Worm (Caenorhabditis elegans) whole organism, early embryonic: ENCODE data around the gene F36G9.15.

Experiments
- B0310.2 ChIP-seq: sonication (generic microtip); optimal IDR thresholded peaks from 2 replicates; lab custom pipeline; 2016; ENCODE audit warnings: mild to moderate bottlenecking, missing genetic modification characterization, missing compliant biosample characterization
- aly-1 ChIP-seq: sonication (generic microtip); optimal IDR thresholded peaks from 2 replicates; lab custom pipeline; 2016; ENCODE audit warnings: missing genetic modification characterization, missing compliant biosample characterization
- ama-1 ChIP-seq: fragments of 150-350 bp; optimal IDR thresholded peaks from 2 replicates; lab custom pipeline; 2014
- ets-7 ChIP-seq: sonication (generic microtip); optimal IDR thresholded peaks from 2 replicates; lab custom pipeline; 2016; ENCODE audit warnings: missing genotype, missing genetic modification characterization, missing compliant biosample characterization
- flt-1 ChIP-seq: fragments of 200-800 bp; sonication (Bioruptor generic); IDR thresholded peaks from 2 replicates; pipeline ENCODE4 v1.3.6; 2022; ENCODE audit warnings: missing genetic modification characterization, missing compliant biosample characterization
- hmbx-1 ChIP-seq: sonication (generic microtip); optimal IDR thresholded peaks from 2 replicates; lab custom pipeline; 2016; ENCODE audit warnings: mild to moderate bottlenecking, missing genetic modification characterization, missing compliant biosample characterization
- hnd-1 ChIP-seq: sonication (generic microtip); optimal IDR thresholded peaks from 2 replicates; lab custom pipeline; 2016; ENCODE audit warnings: missing genetic modification characterization, missing compliant biosample characterization
- pes-1 ChIP-seq: fragments of 200-800 bp; sonication (Bioruptor generic); IDR thresholded peaks from 2 replicates; pipeline ENCODE4 v1.3.6; 2022; ENCODE audit warnings: missing genetic modification reagents, missing genetic modification characterization, missing compliant biosample characterization
- scrt-1 ChIP-seq: fragments of 200-800 bp; sonication (Bioruptor generic); IDR thresholded peaks from 2 replicates; pipeline ENCODE4 v1.3.6; 2022; ENCODE audit warnings: missing genetic modification characterization, missing compliant biosample characterization
- tbx-11 ChIP-seq: fragments of 200-800 bp; sonication (Bioruptor generic); IDR thresholded peaks from 2 replicates; pipeline ENCODE4 v1.3.6; 2022; ENCODE audit warnings: missing genetic modification characterization, missing compliant biosample characterization
- tbx-37 ChIP-seq: fragments of 200-800 bp; sonication (Bioruptor generic); conservative IDR thresholded peaks from 2 replicates; pipeline ENCODE4 v1.3.6; 2022; ENCODE audit warnings: missing genetic modification reagents, missing genetic modification characterization, missing compliant biosample characterization
- tra-4 ChIP-seq: sonication (generic microtip); optimal IDR thresholded peaks from 2 replicates; lab custom pipeline; 2017; ENCODE audit warnings: missing genetic modification characterization, missing compliant biosample characterization

DNA sequence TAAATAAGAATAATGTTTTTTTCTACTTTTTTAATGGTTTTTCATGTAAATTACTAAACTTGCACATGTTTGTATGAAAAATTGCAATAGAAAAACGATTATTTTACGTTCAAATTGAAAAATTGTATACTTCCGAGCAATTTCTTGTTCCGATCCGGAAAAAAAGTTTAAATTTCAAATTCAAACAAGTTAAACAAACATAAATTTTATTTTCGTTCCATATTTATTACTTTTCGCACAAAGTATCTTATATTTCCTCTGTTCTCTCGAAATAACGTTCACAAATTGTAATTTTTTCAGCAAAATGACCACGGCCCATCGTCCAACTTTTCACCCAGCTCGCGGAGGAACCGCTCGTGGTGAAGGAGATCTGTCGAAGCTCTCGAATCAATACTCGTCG, 35.1 kb upstream of the F36G9.15 start, which contains the start of gene cwc-15:
- TF ChIP-seq ets-7 (tag; lab: Kevin White, UChicago) (no peak), tbx-37 (no peak), tra-4 (no peak), ama-1 (lab: Kevin White, UChicago) (no peak), B0310.2 (tag; lab: Kevin White, UChicago) (no peak), tbx-11 (GFP tag; lab: Robert Waterston, UW) (no peak), hmbx-1 (tag; lab: Kevin White, UChicago) (no peak), hnd-1 (no peak), flt-1 (GFP tag; lab: Robert Waterston, UW) (no peak), aly-1 (tag; lab: Kevin White, UChicago) (no peak), pes-1 (no peak), scrt-1 (no peak)
